Fruit fly (Drosophila melanogaster): ENCODE results near the gene CG31145.

CG31145 gene

dm6 chr3R:23718297-23718941, 49.0 kb upstream of the CG31145 start, which contains the start of gene nau:
Gene nau (minus strand): TSS chr3R:23718357.
- TF ChIP-seq CG17385 (GFP tag; optimal IDR thresholded peaks at IDR 0.05): no peak
- TF ChIP-seq Ets65A (GFP tag): peak; percentile 92
- peak; percentile 59 for TF ChIP-seq Nf-YC (tag; optimal IDR thresholded peaks at IDR 0.05)
- TF ChIP-seq gsb-n (tag; optimal IDR thresholded peaks at IDR 0.05): no peak
- no peak for TF ChIP-seq Sry-δ (GFP tag; optimal IDR thresholded peaks at IDR 0.05)
- no peak for TF ChIP-seq CG17802 (tag; optimal IDR thresholded peaks at IDR 0.05)
- TF ChIP-seq CG42726 (GFP tag; IDR thresholded peaks at IDR 0.05; ENCODE audit: partially characterized antibody): no peak
- TF ChIP-seq CG4328 (GFP tag; optimal IDR thresholded peaks at IDR 0.05): peak; percentile 50
- no peak for TF ChIP-seq bigmax (GFP tag; optimal IDR thresholded peaks at IDR 0.05)
- no peak for TF ChIP-seq CG9727 (GFP tag; optimal IDR thresholded peaks at IDR 0.05)
- no peak for TF ChIP-seq so (GFP tag; IDR thresholded peaks at IDR 0.05)
- peak; percentile 92 for TF ChIP-seq z (GFP tag; IDR thresholded peaks at IDR 0.05)
- peak; percentile 1 for TF ChIP-seq abd-A (tag; optimal IDR thresholded peaks at IDR 0.05)
- no peak for TF ChIP-seq gcm (GFP tag; optimal IDR thresholded peaks at IDR 0.05)
- TF ChIP-seq trem (tag; optimal IDR thresholded peaks at IDR 0.05): no peak
- no peak for TF ChIP-seq chm (GFP tag; IDR thresholded peaks at IDR 0.05)
- peak; percentile 80 for TF ChIP-seq Nf-YB (GFP tag; optimal IDR thresholded peaks at IDR 0.05)
- TF ChIP-seq dpn (GFP tag; optimal IDR thresholded peaks at IDR 0.05): no peak
- no peak for TF ChIP-seq Dek (tag; optimal IDR thresholded peaks at IDR 0.05)
- TF ChIP-seq sd (tag; optimal IDR thresholded peaks at IDR 0.05): peak; percentile 65
- 0 out of 4 replicates have a peak, but pooled peaks have one; percentile 15 for TF ChIP-seq chinmo (GFP tag; IDR thresholded peaks at IDR 0.05; ENCODE audit: partially characterized antibody)

dm6 chr3R:23714852-23715251, 45.4 kb upstream of the CG31145 start:
- TF ChIP-seq CG34376 (GFP tag; optimal IDR thresholded peaks at IDR 0.05) (peak; percentile 50), CG11093 (GFP tag; IDR thresholded peaks at IDR 0.05) (no peak), Sry-δ (GFP tag; optimal IDR thresholded peaks at IDR 0.05) (no peak), sim (GFP tag; IDR thresholded peaks at IDR 0.05) (no peak), pnt (GFP tag; optimal IDR thresholded peaks at IDR 0.05) (no peak), sd (tag; optimal IDR thresholded peaks at IDR 0.05) (peak; percentile 37), Drgx (GFP tag; IDR thresholded peaks at IDR 0.05) (no peak), CG12769 (tag; optimal IDR thresholded peaks at IDR 0.05) (no peak), crol (GFP tag; IDR thresholded peaks at IDR 0.05) (no peak), lab (GFP tag; optimal IDR thresholded peaks at IDR 0.05) (peak; percentile 28), stwl (tag; optimal IDR thresholded peaks at IDR 0.05) (no peak), CG12299 (tag; optimal IDR thresholded peaks at IDR 0.05) (no peak), gem (tag; optimal IDR thresholded peaks at IDR 0.05) (no peak), CG17612 (GFP tag; IDR thresholded peaks at IDR 0.05) (no peak), Six4 (GFP tag; optimal IDR thresholded peaks at IDR 0.05) (no peak), exex (tag; optimal IDR thresholded peaks at IDR 0.05) (peak; percentile 77), CG13296 (GFP tag; optimal IDR thresholded peaks at IDR 0.05) (no peak), MTF-1 (GFP tag; optimal IDR thresholded peaks at IDR 0.05; ENCODE audit: borderline replicate concordance) (no peak), CG10147 (GFP tag; optimal IDR thresholded peaks at IDR 0.05) (no peak), Spps (tag; optimal IDR thresholded peaks at IDR 0.05) (no peak), mirr (GFP tag; optimal IDR thresholded peaks at IDR 0.05) (peak; percentile 46), CG14860 (GFP tag; IDR thresholded peaks at IDR 0.05; ENCODE audit: partially characterized antibody) (no peak), CG1832 (GFP tag; optimal IDR thresholded peaks at IDR 0.05) (no peak), sug (tag; optimal IDR thresholded peaks at IDR 0.05) (peak; percentile 45), shn (GFP tag; optimal IDR thresholded peaks at IDR 0.05) (no peak), h (optimal IDR thresholded peaks at IDR 0.05) (no peak)

Measured in whole organism, embryonic.